Fruit fly (Drosophila melanogaster) whole organism, embryonic: ENCODE data around the gene CHES-1-like.
A peak's percentile ranks its signal among the peaks of the same experiment; 100 is the strongest.

ENCODE experiments used
- B-H2 ChIP-seq: fragments of 200-800 bp; sonication (Bioruptor generic); optimal IDR thresholded peaks from 2 replicates; lab custom pipeline; 2018; ENCODE audit warnings: missing biosample characterization, mild to moderate bottlenecking, missing genetic modification characterization
- BtbVII ChIP-seq: fragments of 200-800 bp; sonication (Bioruptor generic); optimal IDR thresholded peaks from 3 replicates; lab custom pipeline; 2017; ENCODE audit warnings: missing biosample characterization, mild to moderate bottlenecking, missing genetic modification characterization
- CG10274 ChIP-seq: fragments of 200-800 bp; sonication (Bioruptor generic); optimal IDR thresholded peaks from 3 replicates; lab custom pipeline; 2017; ENCODE audit warnings: missing biosample characterization, mild to moderate bottlenecking, missing genetic modification characterization
- CG10543 ChIP-seq: fragments of 200-800 bp; sonication (Bioruptor generic); optimal IDR thresholded peaks from 3 replicates; lab custom pipeline; 2017; ENCODE audit warnings: missing biosample characterization, mild to moderate bottlenecking, missing genetic modification characterization, moderate library complexity
- CG12104 ChIP-seq: fragments of 200-800 bp; sonication (Bioruptor generic); optimal IDR thresholded peaks from 3 replicates; lab custom pipeline; 2016; ENCODE audit warnings: missing biosample characterization, missing genetic modification characterization
- CG12769 ChIP-seq: fragments of 200-800 bp; sonication (Bioruptor generic); optimal IDR thresholded peaks from 2 replicates; lab custom pipeline; 2019; ENCODE audit warnings: missing biosample characterization, mild to moderate bottlenecking, missing genetic modification characterization, moderate library complexity
- CG13287 ChIP-seq: fragments of 200-800 bp; sonication (Bioruptor generic); IDR thresholded peaks from 2 replicates; pipeline ENCODE4 v1.3.6; 2022; ENCODE audit warnings: missing biosample characterization, missing genetic modification characterization; ENCODE audit not compliant: partially characterized antibody
- CG14014 ChIP-seq: fragments of 200-800 bp; sonication (Bioruptor generic); IDR thresholded peaks from 2 replicates; pipeline ENCODE4 v1.3.6; 2022; ENCODE audit warnings: missing biosample characterization, missing genetic modification characterization
- CG14050 ChIP-seq: fragments of 200-800 bp; sonication (Bioruptor generic); IDR thresholded peaks from 3 replicates; pipeline ENCODE4 v1.3.6; 2022; ENCODE audit warnings: missing biosample characterization, missing genetic modification characterization
- CG14441 ChIP-seq: fragments of 200-800 bp; sonication (Bioruptor generic); IDR thresholded peaks from 2 replicates; pipeline ENCODE4 v1.3.6; 2022; ENCODE audit warnings: missing biosample characterization, missing genetic modification characterization
- CG15011 ChIP-seq: fragments of 200-800 bp; sonication (Bioruptor generic); optimal IDR thresholded peaks from 3 replicates; lab custom pipeline; 2018; ENCODE audit warnings: missing biosample characterization, mild to moderate bottlenecking, missing genetic modification characterization
- CG17568 ChIP-seq: fragments of 200-800 bp; sonication (Bioruptor generic); optimal IDR thresholded peaks from 2 replicates; lab custom pipeline; 2018; ENCODE audit warnings: missing biosample characterization, mild to moderate bottlenecking, missing genetic modification characterization, moderate library complexity
- CG17802 ChIP-seq: fragments of 200-800 bp; sonication (Bioruptor generic); optimal IDR thresholded peaks from 2 replicates; lab custom pipeline; 2018; ENCODE audit warnings: missing biosample characterization, mild to moderate bottlenecking, missing genetic modification characterization, moderate library complexity
- CG18262 ChIP-seq: fragments of 200-800 bp; optimal IDR thresholded peaks from 3 replicates; lab custom pipeline; 2019; ENCODE audit warnings: missing biosample characterization, mild to moderate bottlenecking, missing genetic modification characterization, moderate library complexity
- CG2120 ChIP-seq: fragments of 200-800 bp; sonication (Bioruptor generic); optimal IDR thresholded peaks from 3 replicates; lab custom pipeline; 2016; ENCODE audit warnings: missing biosample characterization, missing genetic modification characterization
- CG2199 ChIP-seq: fragments of 200-800 bp; sonication (Bioruptor generic); IDR thresholded peaks from 3 replicates; pipeline ENCODE4 v1.3.6; 2022; ENCODE audit warnings: missing biosample characterization, missing genetic modification characterization
- CG2202 ChIP-seq: fragments of 200-800 bp; sonication (Bioruptor generic); optimal IDR thresholded peaks from 2 replicates; lab custom pipeline; 2018; ENCODE audit warnings: missing biosample characterization, mild to moderate bottlenecking, missing genetic modification characterization
- CG31224 ChIP-seq: fragments of 200-800 bp; sonication (Bioruptor generic); IDR thresholded peaks from 2 replicates; pipeline ENCODE4 v1.3.6; 2022; ENCODE audit warnings: missing biosample characterization, missing genetic modification characterization
- CG31365 ChIP-seq: fragments of 200-800 bp; sonication (Bioruptor generic); optimal IDR thresholded peaks from 2 replicates; lab custom pipeline; 2018; ENCODE audit warnings: missing biosample characterization, mild to moderate bottlenecking, missing genetic modification characterization
- CG4820 ChIP-seq: fragments of 200-800 bp; sonication (Bioruptor generic); optimal IDR thresholded peaks from 3 replicates; lab custom pipeline; 2016; ENCODE audit warnings: missing biosample characterization, missing genetic modification characterization
- CkIIα-i1 ChIP-seq: fragments of 200-800 bp; sonication (Bioruptor generic); IDR thresholded peaks from 2 replicates; pipeline ENCODE4 v1.3.6; 2022; ENCODE audit warnings: missing biosample characterization, missing genetic modification characterization
- D19B ChIP-seq: fragments of 200-800 bp; sonication (Bioruptor generic); optimal IDR thresholded peaks from 2 replicates; lab custom pipeline; 2017; ENCODE audit warnings: missing biosample characterization, mild to moderate bottlenecking, missing genetic modification characterization
- Dbx ChIP-seq: fragments of 200-800 bp; sonication (Bioruptor generic); IDR thresholded peaks from 3 replicates; pipeline ENCODE4 v1.3.6; 2022; ENCODE audit warnings: missing biosample characterization, missing genetic modification characterization
- Drgx ChIP-seq: fragments of 200-800 bp; sonication (Bioruptor generic); IDR thresholded peaks from 2 replicates; pipeline ENCODE4 v1.3.6; 2022; ENCODE audit warnings: missing biosample characterization, missing genetic modification characterization
- E2f1 ChIP-seq: fragments of 200-800 bp; sonication (Bioruptor generic); IDR thresholded peaks from 2 replicates; pipeline ENCODE4 v1.3.6; 2022; ENCODE audit warnings: missing biosample characterization, missing genetic modification characterization
- Eip74EF ChIP-seq, 2 experiments: fragments of 200-800 bp in 1 of 2; fragments of >200 bp in 1 of 2; sonication (Bioruptor generic) in 1 of 2; optimal IDR thresholded peaks; 2 replicates each; lab custom pipeline; 2017 to 2019; ENCODE audit warnings: missing biosample characterization in 2 of 2, missing genetic modification characterization in 2 of 2, mild to moderate bottlenecking in 1 of 2, moderate library complexity in 1 of 2
- Ets65A ChIP-seq: fragments of 200-800 bp; sonication (Bioruptor generic); peaks from one replicate; lab custom pipeline; 2016; ENCODE audit warnings: missing biosample characterization, missing genetic modification characterization
- HLH54F ChIP-seq: fragments of 200-800 bp; sonication (Bioruptor generic); optimal IDR thresholded peaks from 3 replicates; lab custom pipeline; 2016; ENCODE audit warnings: missing biosample characterization, missing genetic modification characterization
- HmgZ ChIP-seq: fragments of 200-800 bp; sonication (Bioruptor generic); optimal IDR thresholded peaks from 2 replicates; lab custom pipeline; 2018; ENCODE audit warnings: missing biosample characterization, mild to moderate bottlenecking, missing genetic modification characterization
- MBD-R2 ChIP-seq: fragments of 200-800 bp; sonication (Bioruptor generic); IDR thresholded peaks from 2 replicates; pipeline ENCODE4 v1.3.6; 2022; ENCODE audit warnings: missing biosample characterization, missing genetic modification characterization
- MESR4 ChIP-seq: fragments of 200-800 bp; sonication (Bioruptor generic); optimal IDR thresholded peaks from 2 replicates; lab custom pipeline; 2018; ENCODE audit warnings: missing biosample characterization, mild to moderate bottlenecking, missing genetic modification characterization, moderate library complexity
- Nf-YA ChIP-seq: fragments of 200-800 bp; sonication (Bioruptor generic); IDR thresholded peaks from 2 replicates; pipeline ENCODE4 v1.3.6; 2022; ENCODE audit warnings: missing biosample characterization, missing genetic modification characterization
- Optix ChIP-seq: fragments of 200-800 bp; sonication (Bioruptor generic); IDR thresholded peaks from 3 replicates; pipeline ENCODE4 v1.3.6; 2022; ENCODE audit warnings: missing biosample characterization, missing genetic modification characterization
- Usf ChIP-seq: fragments of 200-800 bp; sonication (Bioruptor generic); optimal IDR thresholded peaks from 2 replicates; lab custom pipeline; 2017; ENCODE audit warnings: missing genotype, missing biosample characterization, missing genetic modification characterization
- ab ChIP-seq: fragments of 200-800 bp; sonication (Bioruptor generic); optimal IDR thresholded peaks from 2 replicates; lab custom pipeline; 2016; ENCODE audit warnings: missing biosample characterization, missing genetic modification characterization
- crc ChIP-seq: fragments of 200-800 bp; sonication (Bioruptor generic); optimal IDR thresholded peaks from 2 replicates; lab custom pipeline; 2016; ENCODE audit warnings: missing biosample characterization, missing genetic modification characterization
- gsb-n ChIP-seq: fragments of 200-800 bp; sonication (Bioruptor generic); optimal IDR thresholded peaks from 3 replicates; lab custom pipeline; 2018; ENCODE audit warnings: missing biosample characterization, mild to moderate bottlenecking, missing genetic modification characterization
- nerfin-1 ChIP-seq: fragments of 200-800 bp; sonication (Bioruptor generic); optimal IDR thresholded peaks from 3 replicates; lab custom pipeline; 2019; ENCODE audit warnings: missing biosample characterization, mild to moderate bottlenecking, missing genetic modification characterization, moderate library complexity
- org-1 ChIP-seq: fragments of 200-800 bp; sonication (Bioruptor generic); optimal IDR thresholded peaks from 2 replicates; lab custom pipeline; 2017; ENCODE audit warnings: missing biosample characterization, missing genetic modification characterization
- rib ChIP-seq: fragments of 200-800 bp; sonication (Bioruptor generic); IDR thresholded peaks from 2 replicates; pipeline ENCODE4 v1.3.6; 2022; ENCODE audit warnings: missing biosample characterization, missing genetic modification characterization
- ro ChIP-seq: fragments of 200-800 bp; sonication (Bioruptor generic); IDR thresholded peaks from 2 replicates; pipeline ENCODE4 v1.3.6; 2022; ENCODE audit warnings: missing biosample characterization, missing genetic modification characterization
- run ChIP-seq: fragments of 200-800 bp; sonication (Bioruptor generic); optimal IDR thresholded peaks from 3 replicates; lab custom pipeline; 2018; ENCODE audit warnings: missing biosample characterization, mild to moderate bottlenecking, missing genetic modification characterization
- sima ChIP-seq: fragments of 200-800 bp; sonication (Bioruptor generic); optimal IDR thresholded peaks from 2 replicates; lab custom pipeline; 2016; ENCODE audit warnings: missing biosample characterization, missing genetic modification characterization
- slbo ChIP-seq: fragments of 200-800 bp; sonication (Bioruptor generic); IDR thresholded peaks from 2 replicates; pipeline ENCODE4 v1.3.6; 2022; ENCODE audit warnings: missing biosample characterization, missing genetic modification characterization
- slou ChIP-seq: fragments of 200-800 bp; sonication (Bioruptor generic); optimal IDR thresholded peaks from 3 replicates; lab custom pipeline; 2016; ENCODE audit warnings: missing biosample characterization, missing genetic modification characterization
- so ChIP-seq: fragments of 200-800 bp; sonication (Bioruptor generic); IDR thresholded peaks from 3 replicates; pipeline ENCODE4 v1.3.6; 2022; ENCODE audit warnings: missing biosample characterization, missing genetic modification characterization
- tap ChIP-seq: fragments of 200-800 bp; optimal IDR thresholded peaks from 3 replicates; lab custom pipeline; 2019; ENCODE audit warnings: missing biosample characterization, mild to moderate bottlenecking, missing genetic modification characterization, moderate library complexity
- vvl ChIP-seq: fragments of 200-800 bp; sonication (Bioruptor generic); IDR thresholded peaks from 2 replicates; pipeline ENCODE4 v1.3.6; 2022; ENCODE audit warnings: missing biosample characterization, missing genetic modification characterization
- wor ChIP-seq: fragments of 200-800 bp; sonication (Bioruptor generic); IDR thresholded peaks from 2 replicates; pipeline ENCODE4 v1.3.6; 2022; ENCODE audit warnings: missing biosample characterization, missing genetic modification characterization

Gene CHES-1-like

dm6 chrX:7703001-7703864 lies 6.0 kb downstream of the CHES-1-like start (continued):
- TF ChIP-seq ro (GFP tag; lab: Robert Waterston, UW) (peak; percentile 31; the same call in 1 of the 2 replicates), ab (GFP tag; lab: Kevin White, UChicago) (peak; percentile 25), Drgx (GFP tag; lab: Robert Waterston, UW) (peak; percentile 79), E2f1 (GFP tag; lab: Robert Waterston, UW) (peak; percentile 72), Ets65A (GFP tag; lab: Kevin White, UChicago) (peak; percentile 92), CkIIα-i1 (GFP tag; lab: Robert Waterston, UW) (0 out of 2 replicates have a peak, but pooled peaks have one; percentile 39), Eip74EF (GFP tag; optimal IDR thresholded peaks at IDR 0.05; lab: Kevin White, UChicago) (peak in 1 of 2 experiments; percentile 47), so (GFP tag; lab: Robert Waterston, UW) (peak; percentile 46; the same call in 1 of the 3 replicates), BtbVII (GFP tag; lab: Kevin White, UChicago) (peak; percentile 53), CG17568 (GFP tag; lab: Kevin White, UChicago) (peak; percentile 60), CG2199 (GFP tag; lab: Robert Waterston, UW) (peak; percentile 54; the same call in 1 of the 3 replicates), run (peak; percentile 10), CG31365 (peak; percentile 56), wor (GFP tag; lab: Robert Waterston, UW) (peak; percentile 14; the same call in 1 of the 2 replicates), gsb-n (peak; percentile 35), nerfin-1 (tag; lab: Kevin White, UChicago) (peak; percentile 66), CG14050 (GFP tag; lab: Robert Waterston, UW) (peak; percentile 42), rib (GFP tag; lab: Robert Waterston, UW) (peak; percentile 77), CG2120 (GFP tag; lab: Kevin White, UChicago) (peak; percentile 77), CG17802 (peak; percentile 9), slou (GFP tag; lab: Kevin White, UChicago) (peak; percentile 81), CG2202 (tag; lab: Kevin White, UChicago) (peak; percentile 72), MESR4 (peak; percentile 9), HmgZ (peak; percentile 88), CG15011 (GFP tag; lab: Kevin White, UChicago) (peak; percentile 66), MBD-R2 (GFP tag; lab: Robert Waterston, UW) (peak; percentile 47; the same call in 1 of the 2 replicates), CG18262 (tag; lab: Kevin White, UChicago) (peak; percentile 17), sima (GFP tag; lab: Kevin White, UChicago) (peak; percentile 22), CG10543 (peak; percentile 93), HLH54F (GFP tag; lab: Kevin White, UChicago) (peak; percentile 47), D19B (GFP tag; lab: Kevin White, UChicago) (peak; percentile 94), CG14441 (GFP tag; lab: Robert Waterston, UW) (peak; percentile 74), Optix (GFP tag; lab: Robert Waterston, UW) (peak; percentile 66; the same call in 2 of the 3 replicates), tap (tag; lab: Kevin White, UChicago) (peak; percentile 63), vvl (GFP tag; lab: Robert Waterston, UW) (peak; percentile 83), Nf-YA (peak; percentile 67), B-H2 (GFP tag; lab: Kevin White, UChicago) (peak; percentile 74), CG12769 (tag; lab: Kevin White, UChicago) (peak; percentile 89), Usf (GFP tag; lab: Kevin White, UChicago) (peak; percentile 68), CG31224 (peak; percentile 61), slbo (peak; percentile 84), crc (peak; percentile 96), CG12104 (GFP tag; lab: Kevin White, UChicago) (peak; percentile 49), CG4820 (GFP tag; lab: Kevin White, UChicago) (peak; percentile 1), CG14014 (GFP tag; lab: Robert Waterston, UW) (peak; percentile 78), CG10274 (GFP tag; lab: Kevin White, UChicago) (peak; percentile 38), org-1 (GFP tag; lab: Kevin White, UChicago) (peak; percentile 83), CG13287 (GFP tag; lab: Robert Waterston, UW) (peak; percentile 16; the same call in 1 of the 2 replicates), Dbx (GFP tag; lab: Robert Waterston, UW) (peak; percentile 76; the same call in 2 of the 3 replicates)
